Fruit fly (Drosophila melanogaster): ENCODE results near the gene Gbs-70E.

Gene Gbs-70E

dm6 chr3L:14537435-14537991 is 13.3 kb downstream of the Gbs-70E start, which contains the start of gene Mpcp2:
Gene Mpcp2 (plus strand): TSS chr3L:14537651.
- peak; percentile 20 for TF ChIP-seq HLH106 (tag; optimal IDR thresholded peaks at IDR 0.05)
- TF ChIP-seq fru (GFP tag; optimal IDR thresholded peaks at IDR 0.05), result peak; percentile 8
- no peak for TF ChIP-seq GATAd (GFP tag; optimal IDR thresholded peaks at IDR 0.05)
- TF ChIP-seq Dif (GFP tag; optimal IDR thresholded peaks at IDR 0.05; ENCODE audit: partially characterized antibody), result peak; percentile 10
- TF ChIP-seq Sp1 (GFP tag; optimal IDR thresholded peaks at IDR 0.05), result peak; percentile 20
- peak in 1 of 2 experiments; percentile 42 for TF ChIP-seq foxo (GFP tag; optimal IDR thresholded peaks at IDR 0.05)
- TF ChIP-seq psq (GFP tag; optimal IDR thresholded peaks at IDR 0.05), result peak; percentile 3
- TF ChIP-seq lola (GFP tag; optimal IDR thresholded peaks at IDR 0.05), result no peak
- no peak for TF ChIP-seq Abd-B (GFP tag; optimal IDR thresholded peaks at IDR 0.05)
- TF ChIP-seq rgr (GFP tag; optimal IDR thresholded peaks at IDR 0.05), result peak; percentile 46
- peak; percentile 7 for TF ChIP-seq CrebA (GFP tag; optimal IDR thresholded peaks at IDR 0.05; ENCODE audit: borderline replicate concordance)
- peak; percentile 4 for TF ChIP-seq OdsH (GFP tag; optimal IDR thresholded peaks at IDR 0.05)
- TF ChIP-seq dmrt93B (GFP tag; optimal IDR thresholded peaks at IDR 0.05), result no peak
- TF ChIP-seq Rel (GFP tag; optimal IDR thresholded peaks at IDR 0.05), result no peak
- peak; percentile 71 for TF ChIP-seq Rel (tag; optimal IDR thresholded peaks at IDR 0.05)
- TF ChIP-seq Vsx2 (GFP tag; optimal IDR thresholded peaks at IDR 0.05; ENCODE audit: partially characterized antibody), result no peak
- TF ChIP-seq h (GFP tag; optimal IDR thresholded peaks at IDR 0.05), result peak; percentile 34
- TF ChIP-seq sage (GFP tag; optimal IDR thresholded peaks at IDR 0.05), result no peak
- TF ChIP-seq Hr83 (GFP tag; optimal IDR thresholded peaks at IDR 0.05; ENCODE audit: poor library complexity, severe bottlenecking), result peak; percentile 49

dm6 chr3L:14536042-14536684 is 14.6 kb downstream of the Gbs-70E start, which contains the start of the genes bbg and CG43246:
Gene bbg (minus strand): TSS chr3L:14536276.
Gene CG43246 (plus strand): TSS chr3L:14536634.
- TF ChIP-seq Dif (GFP tag; optimal IDR thresholded peaks at IDR 0.05; ENCODE audit: partially characterized antibody) (no peak), Sp1 (GFP tag; optimal IDR thresholded peaks at IDR 0.05) (no peak), br (GFP tag; optimal IDR thresholded peaks at IDR 0.05) (no peak), N (GFP tag; optimal IDR thresholded peaks at IDR 0.05) (no peak), sv (GFP tag; optimal IDR thresholded peaks at IDR 0.05) (no peak)

dm6 chr3L:14534619-14535018 is 16.2 kb downstream of the Gbs-70E start:
- TF ChIP-seq h (GFP tag; optimal IDR thresholded peaks at IDR 0.05), result peak; percentile 26
- TF ChIP-seq HLH106 (tag; optimal IDR thresholded peaks at IDR 0.05), result peak; percentile 28
- no peak for TF ChIP-seq brk (GFP tag; optimal IDR thresholded peaks at IDR 0.05)

- TF ChIP-seq br (GFP tag; optimal IDR thresholded peaks at IDR 0.05), result no peak
- no peak for TF ChIP-seq woc (GFP tag; optimal IDR thresholded peaks at IDR 0.05)
- no peak for TF ChIP-seq foxo (GFP tag; optimal IDR thresholded peaks at IDR 0.05)
- TF ChIP-seq Myc (optimal IDR thresholded peaks at IDR 0.05), result no peak
- TF ChIP-seq ey (GFP tag; optimal IDR thresholded peaks at IDR 0.05), result no peak
- no peak for TF ChIP-seq brk (GFP tag; optimal IDR thresholded peaks at IDR 0.05)
- no peak for TF ChIP-seq CG9705 (GFP tag; optimal IDR thresholded peaks at IDR 0.05)
- TF ChIP-seq CrebA (GFP tag; optimal IDR thresholded peaks at IDR 0.05; ENCODE audit: borderline replicate concordance), result no peak
Measured at dm6 chr3L:14533110-14533509, 17.7 kb downstream of the Gbs-70E start.

dm6 chr3L:14531802-14532201 is 19.0 kb downstream of the Gbs-70E start:
- TF ChIP-seq jim (GFP tag; optimal IDR thresholded peaks at IDR 0.05) (no peak), sage (GFP tag; optimal IDR thresholded peaks at IDR 0.05) (no peak), Mio (GFP tag; optimal IDR thresholded peaks at IDR 0.05) (no peak), tai (GFP tag; optimal IDR thresholded peaks at IDR 0.05) (no peak), fru (GFP tag; optimal IDR thresholded peaks at IDR 0.05) (no peak), Vsx2 (GFP tag; optimal IDR thresholded peaks at IDR 0.05; ENCODE audit: partially characterized antibody) (no peak), foxo (GFP tag; optimal IDR thresholded peaks at IDR 0.05) (no peak), Hr83 (GFP tag; optimal IDR thresholded peaks at IDR 0.05; ENCODE audit: poor library complexity, severe bottlenecking) (no peak), Rel (GFP tag; optimal IDR thresholded peaks at IDR 0.05) (no peak), Rel (tag; optimal IDR thresholded peaks at IDR 0.05) (no peak), h (GFP tag; optimal IDR thresholded peaks at IDR 0.05) (no peak)

Data from whole organism, wandering third instar larva.